Fruit fly (Drosophila melanogaster): ENCODE measurements around the gene CG15765.

- TF ChIP-seq topi (GFP tag; optimal IDR thresholded peaks at IDR 0.05) (no peak), acj6 (GFP tag; optimal IDR thresholded peaks at IDR 0.05) (no peak), CG10631 (GFP tag; optimal IDR thresholded peaks at IDR 0.05) (no peak), Ets21C (GFP tag; optimal IDR thresholded peaks at IDR 0.05) (no peak)
Observed at dm6 chrX:5804377-5804776, 14.0 kb upstream of the CG15765 start, which contains the start of gene Cpr5C.

Measured in whole organism, prepupa.